Fruit fly (Drosophila melanogaster) whole organism, embryonic: Measurements from ENCODE around the gene pxb.

ENCODE experiments used
- ATbp ChIP-seq: fragments of 200-800 bp; sonication (Bioruptor generic); optimal IDR thresholded peaks from 2 replicates; lab custom pipeline; 2017; ENCODE audit warnings: missing biosample characterization, mild to moderate bottlenecking, missing genetic modification characterization, missing genetic modification reagents
- Asciz ChIP-seq: fragments of 200-800 bp; sonication (Bioruptor generic); optimal IDR thresholded peaks from 2 replicates; lab custom pipeline; 2017; ENCODE audit warnings: missing biosample characterization, mild to moderate bottlenecking, missing genetic modification characterization, missing genetic modification reagents
- CG10209 ChIP-seq: fragments of 200-800 bp; sonication (Bioruptor generic); optimal IDR thresholded peaks from 3 replicates; lab custom pipeline; 2017; ENCODE audit warnings: missing biosample characterization, mild to moderate bottlenecking, missing genetic modification characterization, missing genetic modification reagents
- CG11696 ChIP-seq: fragments of 200-800 bp; sonication (Bioruptor generic); IDR thresholded peaks from 2 replicates; pipeline ENCODE4 v1.3.6; 2022; ENCODE audit warnings: missing biosample characterization, missing genetic modification characterization
- CG14710 ChIP-seq: fragments of 200-800 bp; sonication (Bioruptor generic); optimal IDR thresholded peaks from 3 replicates; lab custom pipeline; 2019; ENCODE audit warnings: missing biosample characterization, mild to moderate bottlenecking, missing genetic modification characterization, moderate library complexity
- CG14860 ChIP-seq: fragments of 200-800 bp; sonication (Bioruptor generic); IDR thresholded peaks from 3 replicates; pipeline ENCODE4 v1.3.6; 2022; ENCODE audit warnings: missing biosample characterization, missing genetic modification characterization; ENCODE audit not compliant: partially characterized antibody
- CG1529 ChIP-seq: fragments of 200-800 bp; sonication (Bioruptor generic); optimal IDR thresholded peaks from 3 replicates; lab custom pipeline; 2018; ENCODE audit warnings: missing biosample characterization, missing genetic modification characterization
- CG15601 ChIP-seq: fragments of 200-800 bp; sonication (Bioruptor generic); optimal IDR thresholded peaks from 3 replicates; lab custom pipeline; 2019; ENCODE audit warnings: missing biosample characterization, mild to moderate bottlenecking, missing genetic modification characterization, moderate library complexity
- CG18262 ChIP-seq: fragments of 200-800 bp; optimal IDR thresholded peaks from 3 replicates; lab custom pipeline; 2019; ENCODE audit warnings: missing biosample characterization, mild to moderate bottlenecking, missing genetic modification characterization, moderate library complexity
- CG2116 ChIP-seq: fragments of 200-800 bp; sonication (Bioruptor generic); optimal IDR thresholded peaks from 3 replicates; lab custom pipeline; 2018; ENCODE audit warnings: missing biosample characterization, mild to moderate bottlenecking, missing genetic modification characterization
- CG2202 ChIP-seq: fragments of 200-800 bp; sonication (Bioruptor generic); optimal IDR thresholded peaks from 2 replicates; lab custom pipeline; 2018; ENCODE audit warnings: missing biosample characterization, mild to moderate bottlenecking, missing genetic modification characterization
- CG2678 ChIP-seq: fragments of 200-800 bp; sonication (Bioruptor generic); optimal IDR thresholded peaks from 3 replicates; lab custom pipeline; 2019; ENCODE audit warnings: missing biosample characterization, mild to moderate bottlenecking, missing genetic modification characterization, moderate library complexity
- CG33557 ChIP-seq: fragments of 200-800 bp; sonication (Bioruptor generic); optimal IDR thresholded peaks from 2 replicates; lab custom pipeline; 2019; ENCODE audit warnings: missing biosample characterization, mild to moderate bottlenecking, missing genetic modification characterization, moderate library complexity
- CG34376 ChIP-seq: fragments of 200-800 bp; sonication (Bioruptor generic); optimal IDR thresholded peaks from 2 replicates; lab custom pipeline; 2018; ENCODE audit warnings: missing biosample characterization, mild to moderate bottlenecking, missing genetic modification characterization
- CG4360 ChIP-seq: fragments of 200-800 bp; sonication (Bioruptor generic); IDR thresholded peaks from 2 replicates; pipeline ENCODE4 v1.3.6; 2022; ENCODE audit warnings: missing biosample characterization, missing genetic modification characterization
- CG5245 ChIP-seq: fragments of 200-800 bp; sonication (Bioruptor generic); optimal IDR thresholded peaks from 3 replicates; lab custom pipeline; 2016; ENCODE audit warnings: missing biosample characterization, missing genetic modification characterization
- CG5953 ChIP-seq: fragments of 200-800 bp; sonication (Bioruptor generic); IDR thresholded peaks from 2 replicates; pipeline ENCODE4 v1.3.6; 2022; ENCODE audit warnings: missing biosample characterization, missing genetic modification characterization
- CG6254 ChIP-seq: fragments of 200-800 bp; sonication (Bioruptor generic); optimal IDR thresholded peaks from 3 replicates; lab custom pipeline; 2017; ENCODE audit warnings: mild to moderate bottlenecking, missing biosample characterization, missing genetic modification reagents, missing genetic modification characterization
- CG8089 ChIP-seq: fragments of 200-800 bp; sonication (Bioruptor generic); optimal IDR thresholded peaks from 3 replicates; lab custom pipeline; 2016; ENCODE audit warnings: missing biosample characterization, missing genetic modification characterization
- CG9727 ChIP-seq: fragments of 200-800 bp; sonication (Bioruptor generic); optimal IDR thresholded peaks from 3 replicates; lab custom pipeline; 2017; ENCODE audit warnings: missing biosample characterization, mild to moderate bottlenecking, missing genetic modification characterization
- CTCF ChIP-seq: fragments of 200-800 bp; sonication (Bioruptor generic); optimal IDR thresholded peaks from 2 replicates; lab custom pipeline; 2017; ENCODE audit warnings: missing biosample characterization, mild to moderate bottlenecking, missing genetic modification characterization, moderate library complexity
- Deaf1 ChIP-seq: fragments of 200-800 bp; optimal IDR thresholded peaks from 3 replicates; lab custom pipeline; 2019; ENCODE audit warnings: missing biosample characterization, mild to moderate bottlenecking, missing genetic modification characterization, moderate library complexity
- Dll ChIP-seq: fragments of 200-800 bp; sonication (Bioruptor generic); IDR thresholded peaks from 4 replicates; pipeline ENCODE4 v1.3.6; 2022; ENCODE audit warnings: missing biosample characterization, missing genetic modification characterization; ENCODE audit not compliant: partially characterized antibody
- Doc3 ChIP-seq: fragments of 200-800 bp; sonication (Bioruptor generic); IDR thresholded peaks from 3 replicates; pipeline ENCODE4 v1.3.6; 2022; ENCODE audit warnings: missing biosample characterization, missing genetic modification characterization; ENCODE audit not compliant: partially characterized antibody
- Drgx ChIP-seq: fragments of 200-800 bp; sonication (Bioruptor generic); IDR thresholded peaks from 2 replicates; pipeline ENCODE4 v1.3.6; 2022; ENCODE audit warnings: missing biosample characterization, missing genetic modification characterization
- Med ChIP-seq: fragments of 200-800 bp; sonication (Bioruptor generic); peaks from one replicate; lab custom pipeline; 2016; ENCODE audit warnings: missing biosample characterization, missing genetic modification characterization, mild to moderate bottlenecking, inconsistent platforms, moderate library complexity
- NFAT ChIP-seq: fragments of 200-800 bp; sonication (Bioruptor generic); IDR thresholded peaks from 2 replicates; pipeline ENCODE4 v1.3.6; 2022; ENCODE audit warnings: missing biosample characterization, missing genetic modification characterization
- Sox100B ChIP-seq: fragments of 200-800 bp; sonication (Bioruptor generic); optimal IDR thresholded peaks from 3 replicates; lab custom pipeline; 2018; ENCODE audit warnings: missing biosample characterization, mild to moderate bottlenecking, missing genetic modification characterization
- Sry-δ ChIP-seq: fragments of 200-800 bp; sonication (Bioruptor generic); optimal IDR thresholded peaks from 2 replicates; lab custom pipeline; 2016; ENCODE audit warnings: missing biosample characterization, missing genetic modification characterization
- Vsx1 ChIP-seq: fragments of 200-800 bp; sonication (Bioruptor generic); optimal IDR thresholded peaks from 2 replicates; lab custom pipeline; 2017; ENCODE audit warnings: missing biosample characterization, mild to moderate bottlenecking, missing genetic modification characterization, missing genetic modification reagents
- ase ChIP-seq: fragments of 200-800 bp; sonication (Bioruptor generic); IDR thresholded peaks from 3 replicates; pipeline ENCODE4 v1.3.6; 2022; ENCODE audit warnings: missing biosample characterization, missing genetic modification characterization
- bowl ChIP-seq: fragments of 200-800 bp; sonication (Bioruptor generic); IDR thresholded peaks from 2 replicates; pipeline ENCODE4 v1.3.6; 2022; ENCODE audit warnings: missing biosample characterization, missing genetic modification characterization
- bsh ChIP-seq, 2 experiments: fragments of 200-800 bp; sonication (Bioruptor generic); optimal IDR thresholded peaks; 2 replicates each; lab custom pipeline; 2017 to 2018; ENCODE audit warnings: mild to moderate bottlenecking in 2 of 2, missing biosample characterization in 2 of 2, missing genetic modification characterization in 2 of 2, moderate library complexity in 1 of 2
- cg ChIP-seq: fragments of 200-800 bp; sonication (Bioruptor generic); optimal IDR thresholded peaks from 3 replicates; lab custom pipeline; 2019; ENCODE audit warnings: missing biosample characterization, mild to moderate bottlenecking, missing genetic modification characterization, moderate library complexity
- chm ChIP-seq: fragments of 200-800 bp; sonication (Bioruptor generic); IDR thresholded peaks from 2 replicates; pipeline ENCODE4 v1.3.6; 2022; ENCODE audit warnings: missing biosample characterization, missing genetic modification characterization
- ci ChIP-seq: fragments of 200-800 bp; sonication (Bioruptor generic); IDR thresholded peaks from 3 replicates; pipeline ENCODE4 v1.3.6; 2022; ENCODE audit warnings: missing biosample characterization, missing genetic modification characterization
- dmrt11E ChIP-seq: fragments of 200-800 bp; sonication (Bioruptor generic); optimal IDR thresholded peaks from 3 replicates; lab custom pipeline; 2018; ENCODE audit warnings: missing biosample characterization, mild to moderate bottlenecking, missing genetic modification characterization, moderate library complexity
- exex ChIP-seq: fragments of 200-800 bp; sonication (Bioruptor generic); optimal IDR thresholded peaks from 4 replicates; lab custom pipeline; 2018; ENCODE audit warnings: missing biosample characterization, mild to moderate bottlenecking, missing genetic modification characterization, moderate library complexity
- fd96Cb ChIP-seq: fragments of 200-800 bp; sonication (Bioruptor generic); optimal IDR thresholded peaks from 2 replicates; lab custom pipeline; 2018; ENCODE audit warnings: missing biosample characterization, mild to moderate bottlenecking, missing genetic modification characterization, moderate library complexity
- gcm ChIP-seq: fragments of 200-800 bp; sonication (Bioruptor generic); optimal IDR thresholded peaks from 2 replicates; lab custom pipeline; 2019; ENCODE audit warnings: missing biosample characterization, mild to moderate bottlenecking, missing genetic modification characterization, moderate library complexity
- jigr1 ChIP-seq: fragments of 200-800 bp; sonication (Bioruptor generic); IDR thresholded peaks from 3 replicates; pipeline ENCODE4 v1.3.6; 2022; ENCODE audit warnings: missing biosample characterization, missing genetic modification characterization
- kni ChIP-seq: fragments of 200-800 bp; sonication (Bioruptor generic); optimal IDR thresholded peaks from 3 replicates; lab custom pipeline; 2017; ENCODE audit warnings: mild to moderate bottlenecking, missing biosample characterization, missing genetic modification reagents, missing genetic modification characterization
- onecut ChIP-seq: fragments of 200-800 bp; sonication (Bioruptor generic); IDR thresholded peaks from 2 replicates; pipeline ENCODE4 v1.3.6; 2022; ENCODE audit warnings: missing biosample characterization, missing genetic modification characterization
- pan ChIP-seq, 4 experiments: fragments of >200 bp in 3 of 4; fragments of 200-800 bp in 1 of 4; sonication (Bioruptor generic) in 1 of 4; optimal IDR thresholded peaks in 3 of 4; IDR thresholded peaks in 1 of 4; 2 replicates each; pipeline versions ENCODE4 v1.3.6 to Lab custom; 2017 to 2022; ENCODE audit warnings: missing biosample characterization in 2 of 4, missing genetic modification characterization in 2 of 4, mixed read lengths in 1 of 4
- sens ChIP-seq: fragments of 200-800 bp; sonication (Bioruptor generic); peaks from one replicate; lab custom pipeline; 2016; ENCODE audit warnings: missing biosample characterization, missing genetic modification characterization
- sim ChIP-seq: fragments of 200-800 bp; sonication (Bioruptor generic); IDR thresholded peaks from 2 replicates; pipeline ENCODE4 v1.3.6; 2022; ENCODE audit warnings: missing biosample characterization, missing genetic modification characterization
- trh ChIP-seq: fragments of 200-800 bp; sonication (Bioruptor generic); optimal IDR thresholded peaks from 2 replicates; lab custom pipeline; 2016; ENCODE audit warnings: missing biosample characterization, missing genetic modification characterization
- twi ChIP-seq: fragments of 200-800 bp; optimal IDR thresholded peaks from 2 replicates; lab custom pipeline; 2019; ENCODE audit warnings: missing biosample characterization, mild to moderate bottlenecking, missing genetic modification characterization, moderate library complexity
- wek ChIP-seq: fragments of 200-800 bp; sonication (Bioruptor generic); optimal IDR thresholded peaks from 3 replicates; lab custom pipeline; 2018; ENCODE audit warnings: missing biosample characterization, mild to moderate bottlenecking, missing genetic modification characterization, moderate library complexity
- zfh1 ChIP-seq: fragments of 200-800 bp; sonication (Bioruptor generic); IDR thresholded peaks from 3 replicates; pipeline ENCODE4 v1.3.6; 2022; ENCODE audit warnings: missing biosample characterization, missing genetic modification characterization

The pxb gene

DNA sequence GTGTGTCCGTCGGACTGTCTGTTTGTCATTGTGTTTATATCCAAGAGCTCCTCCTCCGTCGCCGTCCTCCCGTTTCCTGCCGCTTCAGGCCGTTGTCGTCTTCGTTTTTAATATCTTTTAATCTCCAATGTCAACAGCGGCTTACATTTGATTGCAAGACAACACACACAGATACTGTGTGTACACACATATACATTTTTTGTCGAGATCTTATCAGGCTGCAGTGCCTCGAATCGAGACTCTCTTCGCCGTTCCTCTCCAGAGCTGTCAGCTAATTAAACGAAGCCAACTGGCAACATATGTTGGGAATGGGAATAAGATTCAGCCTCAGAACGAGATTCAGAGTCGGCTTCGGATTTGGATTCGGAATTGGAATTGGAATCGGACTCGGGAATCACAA is 4.6 kb downstream of the pxb start:
- TF ChIP-seq bowl (GFP tag; lab: Robert Waterston, UW) (no peak), CG2678 (peak; percentile 19), CG4360 (GFP tag; lab: Robert Waterston, UW) (peak; percentile 26; the same call in 1 of the 2 replicates), CG18262 (peak; percentile 24), gcm (peak; percentile 11), twi (tag; lab: Kevin White, UChicago) (peak; percentile 67), Sox100B (GFP tag; lab: Kevin White, UChicago) (peak; percentile 5), onecut (GFP tag; lab: Robert Waterston, UW) (peak; percentile 17; the same call in 1 of the 2 replicates), CG8089 (GFP tag; lab: Kevin White, UChicago) (peak; percentile 18), Vsx1 (GFP tag; lab: Kevin White, UChicago) (peak; percentile 38), fd96Cb (tag; lab: Kevin White, UChicago) (no peak), Med (peak; percentile 46), CTCF (no peak), jigr1 (GFP tag; lab: Robert Waterston, UW) (no peak), CG15601 (tag; lab: Kevin White, UChicago) (peak; percentile 50), CG14860 (GFP tag; lab: Robert Waterston, UW) (no peak), Asciz (GFP tag; lab: Kevin White, UChicago) (peak; percentile 2), CG34376 (GFP tag; lab: Kevin White, UChicago) (no peak), CG6254 (GFP tag; lab: Kevin White, UChicago) (peak; percentile 21), kni (peak; percentile 79), trh (GFP tag; lab: Kevin White, UChicago) (no peak), ci (peak; percentile 68; the same call in 1 of the 3 replicates), sens (GFP tag; lab: Kevin White, UChicago) (peak; percentile 91), CG5245 (GFP tag; lab: Kevin White, UChicago) (no peak), cg (GFP tag; lab: Kevin White, UChicago) (peak; percentile 42), NFAT (no peak), Dll (no peak), CG14710 (tag; lab: Kevin White, UChicago) (peak; percentile 6), pan (optimal IDR thresholded peaks at IDR 0.05; lab: Kevin White, UChicago) (no peak), pan (GFP tag; optimal IDR thresholded peaks at IDR 0.05 in 1 of 2, IDR thresholded peaks at IDR 0.05 in 1 of 2) (peak in 1 of 2 experiments; percentile 18), CG1529 (GFP tag; lab: Kevin White, UChicago) (peak; percentile 13), CG11696 (0 out of 2 replicates have a peak, but pooled peaks have one; percentile 23), CG33557 (GFP tag; lab: Kevin White, UChicago) (peak; percentile 65), CG2202 (tag; lab: Kevin White, UChicago) (peak; percentile 57), ase (GFP tag; lab: Robert Waterston, UW) (no peak), zfh1 (GFP tag; lab: Robert Waterston, UW) (peak; percentile 42; the same call in 1 of the 3 replicates), sim (GFP tag; lab: Robert Waterston, UW) (0 out of 2 replicates have a peak, but pooled peaks have one; percentile 45), exex (tag; lab: Kevin White, UChicago) (no peak), Sry-δ (GFP tag; lab: Kevin White, UChicago) (no peak), CG5953 (GFP tag; lab: Robert Waterston, UW) (no peak), ATbp (GFP tag; lab: Kevin White, UChicago) (peak; percentile 65), CG10209 (peak; percentile 44), chm (GFP tag; lab: Robert Waterston, UW) (peak; percentile 85; the same call in 1 of the 2 replicates), bsh (GFP tag; optimal IDR thresholded peaks at IDR 0.05; lab: Kevin White, UChicago) (peak in 1 of 2 experiments; percentile 30), Doc3 (GFP tag; lab: Robert Waterston, UW) (no peak), Deaf1 (tag; lab: Kevin White, UChicago) (peak; percentile 31), Drgx (no peak), CG9727 (GFP tag; lab: Kevin White, UChicago) (peak; percentile 56), wek (peak; percentile 25), dmrt11E (tag; lab: Kevin White, UChicago) (peak; percentile 49), CG2116 (GFP tag; lab: Kevin White, UChicago) (no peak)
